Worm (Caenorhabditis elegans): ENCODE results near the gene C23H3.2.

DNA sequence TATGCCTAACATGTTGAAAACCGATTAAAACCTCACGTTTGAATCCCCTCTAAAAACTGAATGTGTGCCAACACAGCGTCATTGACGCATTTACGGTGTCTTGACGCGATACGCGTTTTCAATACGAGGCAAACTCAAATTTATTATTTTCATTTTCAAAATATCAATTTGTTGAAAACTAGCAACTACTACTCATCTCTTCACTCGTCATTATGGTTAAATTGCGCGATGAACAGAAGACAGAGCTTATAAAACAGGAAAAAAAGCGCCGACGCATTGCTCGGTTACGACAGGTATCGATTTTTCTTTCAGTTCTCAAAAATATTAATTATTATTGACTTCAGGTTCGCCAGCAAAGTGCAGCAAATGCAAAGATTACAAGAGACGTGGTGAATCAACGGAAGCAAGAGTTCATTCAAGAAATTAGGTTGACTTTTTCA is 36.5 kb upstream of the C23H3.2 start, which contains the start of gene enee-1:
- TF ChIP-seq flt-1 (GFP tag; IDR thresholded peaks at IDR 0.05) (no peak), med-1 (GFP tag; optimal IDR thresholded peaks at IDR 0.05; ENCODE audit: insufficient read depth) (no peak), T22C8.4 (GFP tag; IDR thresholded peaks at IDR 0.05) (no peak), ztf-23 (GFP tag; IDR thresholded peaks at IDR 0.05) (0 out of 2 replicates have a peak, but pooled peaks have one; percentile 56), ref-1 (GFP tag; conservative IDR thresholded peaks at IDR 0.05) (no peak), tab-1 (GFP tag; IDR thresholded peaks at IDR 0.05) (no peak), klf-2 (GFP tag; conservative IDR thresholded peaks at IDR 0.05) (no peak), cog-1 (tag; optimal IDR thresholded peaks at IDR 0.05) (peak; percentile 26), ztf-29 (GFP tag; IDR thresholded peaks at IDR 0.05) (no peak)
